Fruit fly (Drosophila melanogaster): ENCODE data around the gene mRpL21.

- TF ChIP-seq CG7987 (GFP tag; optimal IDR thresholded peaks at IDR 0.05) (no peak), pros (GFP tag; optimal IDR thresholded peaks at IDR 0.05) (no peak), CG1602 (GFP tag; optimal IDR thresholded peaks at IDR 0.05) (no peak), CG18599 (GFP tag; optimal IDR thresholded peaks at IDR 0.05) (no peak), cg (GFP tag; optimal IDR thresholded peaks at IDR 0.05) (no peak), pan (optimal IDR thresholded peaks at IDR 0.05) (no peak), pan (GFP tag; optimal IDR thresholded peaks at IDR 0.05 in 1 of 2, IDR thresholded peaks at IDR 0.05 in 1 of 2) (no peak), Camta (GFP tag; optimal IDR thresholded peaks at IDR 0.05) (no peak), B-H2 (GFP tag; optimal IDR thresholded peaks at IDR 0.05) (no peak)
These were observed 40.6 kb downstream of the mRpL21 start for dm6 chr3L:19214223-19214622.
